Fruit fly (Drosophila melanogaster) whole organism, pupa: Measurements from ENCODE around the gene CG14210.

ENCODE experiments used
- CG10348 ChIP-seq: fragments of 200-800 bp; sonication (Bioruptor generic); IDR thresholded peaks from 2 replicates; pipeline ENCODE4 v1.3.6; 2022; ENCODE audit warnings: missing biosample characterization, missing genetic modification characterization
- CG13204 ChIP-seq: fragments of 200-800 bp; sonication (Bioruptor generic); optimal IDR thresholded peaks from 2 replicates; lab custom pipeline; 2018; ENCODE audit warnings: missing biosample characterization, mild to moderate bottlenecking, missing genetic modification characterization, moderate library complexity
- CG15710 ChIP-seq: fragments of 200-800 bp; sonication (Bioruptor generic); optimal IDR thresholded peaks from 2 replicates; lab custom pipeline; 2018; ENCODE audit warnings: missing biosample characterization, mild to moderate bottlenecking, missing genetic modification characterization, moderate library complexity
- CG17806 ChIP-seq: fragments of 200-800 bp; sonication (Bioruptor generic); optimal IDR thresholded peaks from 2 replicates; lab custom pipeline; 2018; ENCODE audit warnings: missing biosample characterization, mild to moderate bottlenecking, missing genetic modification characterization, moderate library complexity
- CG34367 ChIP-seq: fragments of 200-800 bp; sonication (Bioruptor generic); optimal IDR thresholded peaks from 2 replicates; lab custom pipeline; 2018; ENCODE audit warnings: missing biosample characterization, mild to moderate bottlenecking, missing genetic modification characterization
- CG4496 ChIP-seq: fragments of 200-800 bp; sonication (Bioruptor generic); IDR thresholded peaks from 3 replicates; pipeline ENCODE4 v1.3.6; 2022; ENCODE audit warnings: missing biosample characterization, missing genetic modification characterization
- CG8159 ChIP-seq: fragments of 200-800 bp; sonication (Bioruptor generic); optimal IDR thresholded peaks from 3 replicates; lab custom pipeline; 2018; ENCODE audit warnings: missing biosample characterization, mild to moderate bottlenecking, missing genetic modification characterization, moderate library complexity
- Ets98B ChIP-seq: fragments of 200-800 bp; sonication (Bioruptor generic); IDR thresholded peaks from 2 replicates; pipeline ENCODE4 v1.3.6; 2022; ENCODE audit warnings: missing biosample characterization, missing genetic modification characterization
- Pif1A ChIP-seq: fragments of 200-800 bp; sonication (Bioruptor generic); optimal IDR thresholded peaks from 3 replicates; lab custom pipeline; 2016; ENCODE audit warnings: missing biosample characterization, missing genetic modification characterization

dm6 chrX:19583317-19583716 lies 32.7 kb upstream of the CG14210 start, which contains the start of gene CG14204:
- TF ChIP-seq Pif1A (GFP tag; lab: Kevin White, UChicago) (no peak), CG34367 (tag; lab: Kevin White, UChicago) (no peak), CG8159 (no peak), CG15710 (tag; lab: Kevin White, UChicago) (no peak), CG13204 (GFP tag; lab: Kevin White, UChicago) (no peak), Ets98B (no peak), CG17806 (no peak), CG10348 (GFP tag; lab: Robert Waterston, UW) (no peak), CG4496 (GFP tag; lab: Robert Waterston, UW) (no peak)
